Worm (Caenorhabditis elegans): ENCODE data around the gene F36D3.16.

Gene F36D3.16

ce11 chrV:16494359-16494758 lies 33.5 kb upstream of the F36D3.16 start, which contains the start of gene comt-2:
comt-2 (minus strand) TSS chrV:16494489.
- TF ChIP-seq ceh-82 (tag; optimal IDR thresholded peaks at IDR 0.05) (no peak), hlh-17 (GFP tag; optimal IDR thresholded peaks at IDR 0.05; ENCODE audit: borderline replicate concordance) (no peak), sup-37 (GFP tag; optimal IDR thresholded peaks at IDR 0.05) (no peak), elt-2 (tag; optimal IDR thresholded peaks at IDR 0.05) (peak; percentile 80), hlh-4 (tag; optimal IDR thresholded peaks at IDR 0.05) (no peak), nhr-28 (tag; optimal IDR thresholded peaks at IDR 0.05) (no peak), nhr-20 (tag; optimal IDR thresholded peaks at IDR 0.05) (peak; percentile 25), ztf-4 (tag; optimal IDR thresholded peaks at IDR 0.05) (no peak), sox-4 (tag; optimal IDR thresholded peaks at IDR 0.05) (no peak), fos-1 (tag; optimal IDR thresholded peaks at IDR 0.05) (no peak), lin-35 (GFP tag; optimal IDR thresholded peaks at IDR 0.05) (peak in 1 of 2 experiments; percentile 26), nhr-47 (tag; optimal IDR thresholded peaks at IDR 0.05) (no peak)

DNA sequence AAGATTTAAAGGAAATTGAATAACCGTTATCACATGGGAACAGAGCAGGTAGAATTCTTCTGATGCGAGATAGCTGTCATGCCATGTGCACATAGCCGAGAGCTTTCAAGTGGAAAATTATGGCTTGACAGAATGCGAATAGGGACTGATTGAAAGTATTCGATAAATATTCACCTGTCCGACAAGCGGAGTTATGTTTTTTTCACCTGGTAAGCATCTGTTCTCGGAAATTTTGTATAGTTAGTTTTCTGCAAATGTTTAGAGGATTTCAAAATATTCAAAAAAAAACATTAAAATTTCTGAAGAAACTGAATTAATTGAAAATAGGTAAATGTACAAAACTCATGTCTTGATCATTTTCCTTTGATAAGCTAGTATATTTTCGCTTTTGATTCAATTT lies 30.4 kb upstream of the F36D3.16 start, which contains the start of gene srh-136:
Gene srh-136 (minus strand): TSS at position 93 of the 400 bp plus-strand sequence.
- TF ChIP-seq ces-1 (GFP tag; optimal IDR thresholded peaks at IDR 0.05) (no peak), ztf-4 (tag; optimal IDR thresholded peaks at IDR 0.05) (no peak), F16B12.6 (tag; optimal IDR thresholded peaks at IDR 0.05) (no peak), pqm-1 (tag; optimal IDR thresholded peaks at IDR 0.05) (no peak), unc-86 (tag; optimal IDR thresholded peaks at IDR 0.05) (no peak), alr-1 (tag; optimal IDR thresholded peaks at IDR 0.05; ENCODE audit: borderline replicate concordance) (no peak), nhr-237 (tag; optimal IDR thresholded peaks at IDR 0.05) (no peak), Y116A8C.19 (tag; optimal IDR thresholded peaks at IDR 0.05; ENCODE audit: borderline replicate concordance) (no peak), fkh-8 (tag; optimal IDR thresholded peaks at IDR 0.05) (peak; percentile 4), hlh-4 (tag; optimal IDR thresholded peaks at IDR 0.05) (peak; percentile 93), fkh-10 (GFP tag; optimal IDR thresholded peaks at IDR 0.05) (no peak), ama-1 (optimal IDR thresholded peaks at IDR 0.05) (no peak)

- TF ChIP-seq snpc-4 (tag; optimal IDR thresholded peaks at IDR 0.05) (peak; percentile 38), lin-14 (GFP tag; optimal IDR thresholded peaks at IDR 0.05) (peak; percentile 42), efl-1 (optimal IDR thresholded peaks at IDR 0.05) (peak; percentile 91 to 92), efl-1 (GFP tag; optimal IDR thresholded peaks at IDR 0.05 in 1 of 2) (peak; percentile 88 to 99), hlh-4 (tag; optimal IDR thresholded peaks at IDR 0.05) (no peak), lin-15B (tag; optimal IDR thresholded peaks at IDR 0.05) (peak; percentile 26), ceh-82 (tag; optimal IDR thresholded peaks at IDR 0.05) (peak; percentile 17 to 49 (median 28)), lin-35 (GFP tag; optimal IDR thresholded peaks at IDR 0.05) (peak; percentile 78 to 92), fkh-8 (tag; optimal IDR thresholded peaks at IDR 0.05) (no peak), C16A3.4 (tag; optimal IDR thresholded peaks at IDR 0.05) (peak; percentile 43), grh-1 (GFP tag; IDR thresholded peaks at IDR 0.05) (no peak), nhr-84 (tag; optimal IDR thresholded peaks at IDR 0.05) (no peak), nhr-20 (tag; optimal IDR thresholded peaks at IDR 0.05) (peak; percentile 22), lsy-2 (tag; optimal IDR thresholded peaks at IDR 0.05) (peak; percentile 57 to 83), tbx-2 (tag; optimal IDR thresholded peaks at IDR 0.05) (peak; percentile 28), dpl-1 (GFP tag; optimal IDR thresholded peaks at IDR 0.05) (peak; percentile 83 to 90 (median 85)), F16B12.6 (tag; optimal IDR thresholded peaks at IDR 0.05) (peak; percentile 84), blmp-1 (tag; optimal IDR thresholded peaks at IDR 0.05) (peak; percentile 71), ztf-11 (tag; optimal IDR thresholded peaks at IDR 0.05) (no peak), alr-1 (tag; optimal IDR thresholded peaks at IDR 0.05; ENCODE audit: borderline replicate concordance) (no peak), swsn-7 (tag; optimal IDR thresholded peaks at IDR 0.05) (peak; percentile 54), nhr-47 (tag; optimal IDR thresholded peaks at IDR 0.05) (peak; percentile 58), skn-1 (tag; optimal IDR thresholded peaks at IDR 0.05) (peak; percentile 40), fkh-10 (GFP tag; optimal IDR thresholded peaks at IDR 0.05) (no peak), snu-23 (GFP tag; optimal IDR thresholded peaks at IDR 0.05) (peak; percentile 64), nhr-85 (tag) (no peak), mep-1 (tag; optimal IDR thresholded peaks at IDR 0.05) (peak; percentile 68), ceh-90 (tag; optimal IDR thresholded peaks at IDR 0.05) (no peak), unc-130 (tag; optimal IDR thresholded peaks at IDR 0.05) (peak; percentile 59), nhr-19 (GFP tag; conservative IDR thresholded peaks at IDR 0.05) (peak; percentile 26; the same call in 1 of the 2 replicates), nhr-237 (tag; optimal IDR thresholded peaks at IDR 0.05) (no peak), lin-13 (GFP tag; optimal IDR thresholded peaks at IDR 0.05) (peak; percentile 45), xbp-1 (tag; optimal IDR thresholded peaks at IDR 0.05) (peak; percentile 39), dsc-1 (tag; optimal IDR thresholded peaks at IDR 0.05) (peak; percentile 15), rnt-1 (tag; optimal IDR thresholded peaks at IDR 0.05) (peak; percentile 63), unc-86 (tag; optimal IDR thresholded peaks at IDR 0.05) (peak; percentile 7), nhr-28 (tag; optimal IDR thresholded peaks at IDR 0.05) (no peak), nhr-90 (tag; optimal IDR thresholded peaks at IDR 0.05; ENCODE audit: poor library complexity) (peak; percentile 15)
Measured at ce11 chrV:16499006-16499405, 28.9 kb upstream of the F36D3.16 start, which contains the start of gene F36D3.1. F36D3.1 (plus strand) TSS chrV:16499352.

Measured in whole organism, L1 larva.